Fruit fly (Drosophila melanogaster) whole organism, wandering third instar larva: ENCODE data around the gene Uros1.

Experiments used
- Abd-B ChIP-seq: fragments of >200 bp; optimal IDR thresholded peaks from 2 replicates; lab custom pipeline; 2017; ENCODE audit warnings: missing biosample characterization, missing genetic modification characterization
- CG32264 ChIP-seq: fragments of 200-800 bp; sonication (Bioruptor generic); optimal IDR thresholded peaks from 2 replicates; lab custom pipeline; 2016; ENCODE audit warnings: missing biosample characterization, missing genetic modification characterization
- CG9705 ChIP-seq: fragments of 200-800 bp; sonication (Bioruptor generic); optimal IDR thresholded peaks from 2 replicates; lab custom pipeline; 2018; ENCODE audit warnings: missing biosample characterization, mild to moderate bottlenecking, missing genetic modification characterization
- CrebA ChIP-seq: fragments of 200-800 bp; sonication (Bioruptor generic); optimal IDR thresholded peaks from 2 replicates; lab custom pipeline; 2016; ENCODE audit warnings: missing biosample characterization, mild to moderate bottlenecking, missing genetic modification characterization, borderline replicate concordance
- Dfd ChIP-seq: fragments of >200 bp; optimal IDR thresholded peaks from 2 replicates; lab custom pipeline; 2017; ENCODE audit warnings: missing biosample characterization, missing genetic modification characterization
- Dif ChIP-seq: fragments of 200-275, 200-300 bp; sonication (Bioruptor generic); optimal IDR thresholded peaks from 2 replicates; lab custom pipeline; 2018; ENCODE audit warnings: missing biosample characterization, missing genetic modification characterization; ENCODE audit not compliant: partially characterized antibody
- GATAd ChIP-seq: sonication (Bioruptor generic); optimal IDR thresholded peaks from 2 replicates; lab custom pipeline; 2016; ENCODE audit warnings: missing biosample characterization, missing genetic modification characterization
- HLH106 ChIP-seq: fragments of 200-800 bp; optimal IDR thresholded peaks from 3 replicates; lab custom pipeline; 2019; ENCODE audit warnings: missing biosample characterization, mild to moderate bottlenecking, missing genetic modification characterization, moderate library complexity
- Hnf4 ChIP-seq: fragments of 200-800 bp; sonication (Bioruptor generic); optimal IDR thresholded peaks from 2 replicates; lab custom pipeline; 2016; ENCODE audit warnings: missing biosample characterization, mild to moderate bottlenecking, missing genetic modification characterization
- Hr78 ChIP-seq: fragments of >200 bp; optimal IDR thresholded peaks from 2 replicates; lab custom pipeline; 2017; ENCODE audit warnings: missing biosample characterization, missing genetic modification characterization
- Hr83 ChIP-seq: fragments of 200-300 bp; sonication (Bioruptor generic); optimal IDR thresholded peaks from 2 replicates; lab custom pipeline; 2016; ENCODE audit warnings: missing biosample characterization, mild to moderate bottlenecking, missing genetic modification characterization, moderate library complexity; ENCODE audit not compliant: poor library complexity, severe bottlenecking
- Jra ChIP-seq: sonication (Bioruptor generic); optimal IDR thresholded peaks from 2 replicates; lab custom pipeline; 2016; ENCODE audit warnings: missing biosample characterization, missing genetic modification characterization
- Mio ChIP-seq: sonication (Bioruptor generic); optimal IDR thresholded peaks from 2 replicates; lab custom pipeline; 2016; ENCODE audit warnings: missing biosample characterization, missing genetic modification characterization
- Myc ChIP-seq: fragments of >200 bp; optimal IDR thresholded peaks from 2 replicates; lab custom pipeline; 2017
- N ChIP-seq: fragments of >200 bp; optimal IDR thresholded peaks from 2 replicates; lab custom pipeline; 2018; ENCODE audit warnings: missing biosample characterization, missing external identifiers, missing genetic modification characterization
- OdsH ChIP-seq: fragments of 200-800 bp; sonication (Bioruptor generic); optimal IDR thresholded peaks from 2 replicates; lab custom pipeline; 2016; ENCODE audit warnings: missing biosample characterization, mild to moderate bottlenecking, missing genetic modification characterization
- Rel ChIP-seq, 2 experiments: fragments of 200-800 bp; sonication (Bioruptor generic) in 1 of 2; optimal IDR thresholded peaks; 2 replicates in 1 of 2; 3 replicates in 1 of 2; lab custom pipeline; 2016 to 2019; ENCODE audit warnings: mild to moderate bottlenecking in 2 of 2, missing biosample characterization in 2 of 2, missing genetic modification characterization in 2 of 2, moderate library complexity in 1 of 2
- Sp1 ChIP-seq: fragments of 200-800 bp; sonication (Bioruptor generic); optimal IDR thresholded peaks from 3 replicates; lab custom pipeline; 2019; ENCODE audit warnings: missing biosample characterization, mild to moderate bottlenecking, missing genetic modification characterization, moderate library complexity
- Vsx2 ChIP-seq: fragments of 200-300, 225-300 bp; sonication (Bioruptor generic); optimal IDR thresholded peaks from 2 replicates; lab custom pipeline; 2018; ENCODE audit warnings: missing biosample characterization, missing genetic modification characterization; ENCODE audit not compliant: partially characterized antibody
- br ChIP-seq: fragments of 200-800 bp; sonication (Bioruptor generic); optimal IDR thresholded peaks from 2 replicates; lab custom pipeline; 2016; ENCODE audit warnings: missing biosample characterization, missing genetic modification characterization
- brk ChIP-seq: fragments of 200-800 bp; sonication (Bioruptor generic); optimal IDR thresholded peaks from 2 replicates; lab custom pipeline; 2016; ENCODE audit warnings: missing biosample characterization, mild to moderate bottlenecking, missing genetic modification characterization
- dl ChIP-seq, 2 experiments: fragments of 175-275, 200-275 bp in 1 of 2; fragments of 200-275 bp in 1 of 2; sonication (Bioruptor generic); optimal IDR thresholded peaks; lab custom pipeline; 2018; ENCODE audit warnings: mild to moderate bottlenecking in 2 of 2, missing biosample characterization in 2 of 2, missing genetic modification characterization in 2 of 2, moderate library complexity in 2 of 2; ENCODE audit not compliant: partially characterized antibody in 2 of 2, insufficient read depth in 1 of 2
- dmrt93B ChIP-seq: fragments of 200-800 bp; sonication (Bioruptor generic); optimal IDR thresholded peaks from 2 replicates; lab custom pipeline; 2018; ENCODE audit warnings: missing biosample characterization, mild to moderate bottlenecking, missing genetic modification characterization
- dsf ChIP-seq: sonication (Bioruptor generic); optimal IDR thresholded peaks from 2 replicates; lab custom pipeline; 2016; ENCODE audit warnings: missing biosample characterization, missing genetic modification characterization, borderline replicate concordance
- ey ChIP-seq: fragments of 200-800 bp; sonication (Bioruptor generic); optimal IDR thresholded peaks from 2 replicates; lab custom pipeline; 2016; ENCODE audit warnings: missing biosample characterization, missing genetic modification characterization
- foxo ChIP-seq, 2 experiments: fragments of 200-800 bp; sonication (Bioruptor generic); optimal IDR thresholded peaks; 2 replicates in 1 of 2; 3 replicates in 1 of 2; lab custom pipeline; 2016 to 2017; ENCODE audit warnings: missing biosample characterization in 2 of 2, missing genetic modification characterization in 2 of 2
- fru ChIP-seq: fragments of 200-800 bp; sonication (Bioruptor generic); optimal IDR thresholded peaks from 3 replicates; lab custom pipeline; 2016; ENCODE audit warnings: missing biosample characterization, mild to moderate bottlenecking, missing genetic modification characterization
- h ChIP-seq: fragments of 200-800 bp; sonication (Bioruptor generic); optimal IDR thresholded peaks from 3 replicates; lab custom pipeline; 2016; ENCODE audit warnings: missing biosample characterization, mild to moderate bottlenecking, missing genetic modification characterization
- jim ChIP-seq: fragments of 175-275, 200-325 bp; sonication (Bioruptor generic); optimal IDR thresholded peaks from 2 replicates; lab custom pipeline; 2016; ENCODE audit warnings: missing biosample characterization, mild to moderate bottlenecking, missing genetic modification characterization
- lola ChIP-seq: fragments of >200 bp; optimal IDR thresholded peaks from 2 replicates; lab custom pipeline; 2017; ENCODE audit warnings: missing biosample characterization, missing genetic modification characterization
- pan ChIP-seq: fragments of >200 bp; optimal IDR thresholded peaks from 2 replicates; lab custom pipeline; 2017
- psq ChIP-seq: fragments of 200-800 bp; sonication (Bioruptor generic); optimal IDR thresholded peaks from 3 replicates; lab custom pipeline; 2017; ENCODE audit warnings: missing biosample characterization, mild to moderate bottlenecking, missing genetic modification characterization, moderate library complexity
- rgr ChIP-seq: fragments of 200-800 bp; sonication (Bioruptor generic); optimal IDR thresholded peaks from 3 replicates; lab custom pipeline; 2016; ENCODE audit warnings: missing biosample characterization, mild to moderate bottlenecking, missing genetic modification characterization
- sage ChIP-seq: fragments of 200-800 bp; sonication (Bioruptor generic); optimal IDR thresholded peaks from 2 replicates; lab custom pipeline; 2016; ENCODE audit warnings: missing biosample characterization, mild to moderate bottlenecking, missing genetic modification characterization
- sv ChIP-seq: fragments of 200-800 bp; sonication (Bioruptor generic); optimal IDR thresholded peaks from 3 replicates; lab custom pipeline; 2016; ENCODE audit warnings: missing biosample characterization, missing genetic modification characterization
- tai ChIP-seq: sonication (Bioruptor generic); optimal IDR thresholded peaks from 2 replicates; lab custom pipeline; 2016; ENCODE audit warnings: missing biosample characterization, missing genetic modification characterization
- usp ChIP-seq: fragments of >200 bp; optimal IDR thresholded peaks from 2 replicates; lab custom pipeline; 2017; ENCODE audit warnings: missing biosample characterization, missing genetic modification characterization
- woc ChIP-seq: sonication (Bioruptor generic); optimal IDR thresholded peaks from 2 replicates; lab custom pipeline; 2016; ENCODE audit warnings: missing biosample characterization, mild to moderate bottlenecking, missing genetic modification characterization

The Uros1 gene

DNA sequence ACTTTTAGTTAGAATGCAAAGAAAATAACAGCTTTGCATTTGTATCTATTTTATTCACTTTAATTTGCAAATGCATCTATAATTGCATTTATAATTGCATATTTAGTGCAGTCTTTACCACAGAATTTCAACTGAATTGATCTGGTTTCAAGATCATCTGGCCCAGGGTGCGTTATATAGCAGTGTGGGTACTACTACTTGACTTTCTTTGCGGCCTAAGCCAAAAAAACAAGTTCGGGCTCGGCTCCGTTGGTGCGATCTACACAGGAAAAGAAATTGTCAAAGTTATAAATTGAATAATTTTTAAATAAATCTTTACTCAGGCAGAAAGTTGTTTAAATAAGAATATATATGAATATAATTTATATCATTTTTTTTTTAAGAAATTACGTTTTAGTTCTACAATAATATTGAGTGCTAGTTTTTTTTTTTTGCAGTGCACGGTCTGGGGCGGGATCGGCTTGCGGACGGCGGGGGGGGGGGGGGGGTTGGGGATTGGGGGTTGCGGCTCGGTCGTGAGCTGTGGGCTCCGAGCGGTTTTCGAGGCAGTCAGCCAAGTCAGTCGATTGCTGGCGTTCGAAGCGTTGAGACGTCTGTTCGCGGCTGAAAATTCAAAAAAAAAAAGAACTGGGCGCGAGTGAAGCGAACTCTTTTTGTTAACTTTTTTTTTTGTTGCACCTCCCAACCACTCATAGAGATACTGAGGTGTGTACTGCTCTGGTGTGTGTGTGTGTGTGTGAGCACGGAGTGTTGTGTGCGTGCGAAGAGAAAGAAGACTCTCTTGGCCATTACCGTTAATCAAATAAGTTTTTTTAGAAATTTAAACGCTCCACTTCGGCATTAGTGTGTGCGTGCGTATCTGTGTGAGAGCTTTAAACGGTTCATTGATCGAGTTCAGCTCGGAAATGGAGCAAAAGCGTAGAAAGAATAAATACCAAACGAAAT is 36.2 kb downstream of the Uros1 start:
- no peak for TF ChIP-seq dsf (GFP tag; lab: Kevin White, UChicago)
- no peak for TF ChIP-seq Hr78 (GFP tag; lab: Kevin White, UChicago)
- peak; percentile 77 for TF ChIP-seq br (GFP tag; lab: Kevin White, UChicago)
- TF ChIP-seq pan, result no peak
- peak; percentile 96 for TF ChIP-seq Sp1 (GFP tag; lab: Kevin White, UChicago)
- TF ChIP-seq Dif (GFP tag; lab: Kevin White, UChicago), result peak; percentile 14
- TF ChIP-seq Myc (lab: Kevin White, UChicago), result no peak
- no peak for TF ChIP-seq GATAd
- no peak for TF ChIP-seq Vsx2 (GFP tag; lab: Kevin White, UChicago)
- TF ChIP-seq psq (GFP tag; lab: Kevin White, UChicago), result peak; percentile 83
- TF ChIP-seq fru (GFP tag; lab: Kevin White, UChicago), result peak; percentile 79
- peak; percentile 46 for TF ChIP-seq tai (GFP tag; lab: Kevin White, UChicago)
- peak; percentile 63 for TF ChIP-seq brk
- peak; percentile 89 for TF ChIP-seq HLH106 (tag; lab: Kevin White, UChicago)
- TF ChIP-seq Jra (GFP tag; lab: Kevin White, UChicago), result peak; percentile 40
- TF ChIP-seq jim, result peak; percentile 70
- peak; percentile 78 for TF ChIP-seq OdsH (GFP tag; lab: Kevin White, UChicago)
- TF ChIP-seq dmrt93B, result peak; percentile 75
- no peak for TF ChIP-seq Rel (GFP tag; optimal IDR thresholded peaks at IDR 0.05; lab: Kevin White, UChicago)
- peak; percentile 73 for TF ChIP-seq Rel (tag; optimal IDR thresholded peaks at IDR 0.05; lab: Kevin White, UChicago)
- TF ChIP-seq N (GFP tag; lab: Kevin White, UChicago), result no peak
- peak; percentile 78 for TF ChIP-seq CG9705
- TF ChIP-seq h (GFP tag; lab: Kevin White, UChicago), result peak; percentile 82
- no peak for TF ChIP-seq Hr83 (GFP tag; lab: Kevin White, UChicago)
- TF ChIP-seq Abd-B, result no peak
- no peak for TF ChIP-seq lola (GFP tag; lab: Kevin White, UChicago)
- peak; percentile 74 for TF ChIP-seq ey
- no peak for TF ChIP-seq Mio (GFP tag; lab: Kevin White, UChicago)
- peak; percentile 92 for TF ChIP-seq woc
- peak; percentile 25 for TF ChIP-seq Hnf4 (GFP tag; lab: Kevin White, UChicago)
- TF ChIP-seq CG32264 (GFP tag; lab: Kevin White, UChicago), result peak; percentile 27
- TF ChIP-seq sv (GFP tag; lab: Kevin White, UChicago), result no peak
- no peak for TF ChIP-seq usp (GFP tag; lab: Kevin White, UChicago)
- TF ChIP-seq foxo (GFP tag; optimal IDR thresholded peaks at IDR 0.05; lab: Kevin White, UChicago), result peak in 1 of 2 experiments; percentile 89
- TF ChIP-seq CrebA, result no peak
- peak; percentile 1 for TF ChIP-seq sage (GFP tag; lab: Kevin White, UChicago)
- no peak for TF ChIP-seq Dfd (GFP tag; lab: Kevin White, UChicago)
- TF ChIP-seq dl (GFP tag; optimal IDR thresholded peaks at IDR 0.05; lab: Kevin White, UChicago; ENCODE audit: insufficient read depth in 1 of 2, partially characterized antibody in 2 of 2), result no peak
- TF ChIP-seq rgr, result peak; percentile 82

DNA sequence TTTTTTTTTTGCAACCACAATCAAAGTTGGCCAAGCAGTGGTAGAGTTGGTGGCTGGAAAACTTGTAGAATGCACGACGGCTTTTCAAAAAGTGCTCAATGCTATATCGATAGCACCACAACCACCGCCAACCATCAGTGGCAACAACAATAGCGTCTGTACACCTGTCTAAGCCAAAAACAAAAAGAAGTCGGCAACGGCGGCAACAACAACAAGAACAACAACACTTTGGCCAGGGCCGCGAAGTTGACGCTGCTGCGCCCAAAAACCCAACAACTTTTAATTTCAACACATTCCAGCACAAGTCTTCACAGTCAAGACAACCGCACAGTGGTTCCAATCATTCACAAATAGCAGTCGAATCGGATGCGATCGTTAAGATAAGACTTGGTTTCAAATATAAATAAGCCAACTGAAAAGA is 36.9 kb downstream of the Uros1 start:
- no peak for TF ChIP-seq jim
- no peak for TF ChIP-seq h (GFP tag; lab: Kevin White, UChicago)
- TF ChIP-seq Rel (GFP tag; optimal IDR thresholded peaks at IDR 0.05; lab: Kevin White, UChicago), result no peak
- no peak for TF ChIP-seq Rel (tag; optimal IDR thresholded peaks at IDR 0.05; lab: Kevin White, UChicago)
- TF ChIP-seq dl (GFP tag; optimal IDR thresholded peaks at IDR 0.05; lab: Kevin White, UChicago; ENCODE audit: insufficient read depth in 1 of 2, partially characterized antibody in 2 of 2), result no peak
- peak; percentile 95 for TF ChIP-seq woc
- TF ChIP-seq Myc (lab: Kevin White, UChicago), result no peak
- TF ChIP-seq fru (GFP tag; lab: Kevin White, UChicago), result no peak
- TF ChIP-seq Hr83 (GFP tag; lab: Kevin White, UChicago), result no peak
- TF ChIP-seq sv (GFP tag; lab: Kevin White, UChicago), result no peak
- no peak for TF ChIP-seq rgr
- TF ChIP-seq CrebA, result no peak
- TF ChIP-seq Hr78 (GFP tag; lab: Kevin White, UChicago), result no peak
- TF ChIP-seq Dif (GFP tag; lab: Kevin White, UChicago), result no peak
- TF ChIP-seq Vsx2 (GFP tag; lab: Kevin White, UChicago), result peak; percentile 8
- no peak for TF ChIP-seq GATAd
- no peak for TF ChIP-seq Hnf4 (GFP tag; lab: Kevin White, UChicago)
- TF ChIP-seq, all 38 proteins: peak for 2
